Fruit fly (Drosophila melanogaster) whole organism, adult: ENCODE data around the gene CG43645.

Source experiments
- CG11617 ChIP-seq: fragments of 200-800 bp; sonication (Bioruptor generic); optimal IDR thresholded peaks from 2 replicates; lab custom pipeline; 2017; ENCODE audit warnings: mild to moderate bottlenecking, missing biosample characterization, missing genetic modification reagents, missing genetic modification characterization
- CG12768 ChIP-seq: fragments of 200-800 bp; sonication (Bioruptor generic); optimal IDR thresholded peaks from 2 replicates; lab custom pipeline; 2017; ENCODE audit warnings: missing biosample characterization, missing genetic modification characterization, mild to moderate bottlenecking, moderate library complexity, missing genetic modification reagents
- CG14711 ChIP-seq: fragments of 200-800 bp; sonication (Bioruptor generic); optimal IDR thresholded peaks from 2 replicates; lab custom pipeline; 2018; ENCODE audit warnings: missing biosample characterization, mild to moderate bottlenecking, missing genetic modification characterization, moderate library complexity
- CG1620 ChIP-seq: fragments of 200-800 bp; sonication (Bioruptor generic); optimal IDR thresholded peaks from 2 replicates; lab custom pipeline; 2016; ENCODE audit warnings: missing biosample characterization, missing genetic modification characterization
- CG33017 ChIP-seq: fragments of 200-800 bp; sonication (Bioruptor generic); optimal IDR thresholded peaks from 2 replicates; lab custom pipeline; 2018; ENCODE audit warnings: missing biosample characterization, mild to moderate bottlenecking, missing genetic modification characterization, moderate library complexity
- CG5204 ChIP-seq: fragments of 200-800 bp; sonication (Bioruptor generic); optimal IDR thresholded peaks from 2 replicates; lab custom pipeline; 2016; ENCODE audit warnings: missing biosample characterization, missing genetic modification characterization
- CG7045 ChIP-seq: fragments of 200-800 bp; sonication (Bioruptor generic); optimal IDR thresholded peaks from 2 replicates; lab custom pipeline; 2017; ENCODE audit warnings: missing biosample characterization, mild to moderate bottlenecking, missing genetic modification characterization
- CG7101 ChIP-seq: fragments of 200-800 bp; sonication (Bioruptor generic); optimal IDR thresholded peaks from 2 replicates; lab custom pipeline; 2018; ENCODE audit warnings: missing biosample characterization, mild to moderate bottlenecking, missing genetic modification characterization, moderate library complexity
- Clk ChIP-seq: fragments of 200-800 bp; sonication (Bioruptor generic); optimal IDR thresholded peaks from 2 replicates; lab custom pipeline; 2017; ENCODE audit warnings: missing biosample characterization, missing genetic modification characterization
- Crg-1 ChIP-seq: fragments of 200-800 bp; sonication (Bioruptor generic); optimal IDR thresholded peaks from 2 replicates; lab custom pipeline; 2016; ENCODE audit warnings: missing biosample characterization, missing genetic modification characterization
- Hr96 ChIP-seq: fragments of 200-800 bp; sonication (Bioruptor generic); optimal IDR thresholded peaks from 2 replicates; lab custom pipeline; 2016; ENCODE audit warnings: missing biosample characterization, missing genetic modification characterization
- Mnt ChIP-seq: fragments of 200-800 bp; sonication (Bioruptor generic); optimal IDR thresholded peaks from 2 replicates; lab custom pipeline; 2016; ENCODE audit warnings: missing biosample characterization, mild to moderate bottlenecking, missing genetic modification characterization
- bab1 ChIP-seq: fragments of 200-800 bp; sonication (Bioruptor generic); optimal IDR thresholded peaks from 3 replicates; lab custom pipeline; 2019; ENCODE audit warnings: missing biosample characterization, mild to moderate bottlenecking, missing genetic modification characterization, moderate library complexity
- cic ChIP-seq: fragments of 200-800 bp; sonication (Bioruptor generic); optimal IDR thresholded peaks from 2 replicates; lab custom pipeline; 2017; ENCODE audit warnings: missing biosample characterization, mild to moderate bottlenecking, missing genetic modification characterization, moderate library complexity
- cnc ChIP-seq, 2 experiments: fragments of >200 bp; optimal IDR thresholded peaks; 2 replicates each; lab custom pipeline; 2017
- kay ChIP-seq: fragments of 200-800 bp; sonication (Bioruptor generic); peaks from one replicate; lab custom pipeline; 2016; ENCODE audit warnings: missing biosample characterization, missing genetic modification characterization, borderline replicate concordance
- ovo ChIP-seq: fragments of 200-800 bp; sonication (Bioruptor generic); optimal IDR thresholded peaks from 2 replicates; lab custom pipeline; 2016; ENCODE audit warnings: missing biosample characterization, missing genetic modification characterization
- pad ChIP-seq: fragments of 200-800 bp; sonication (Bioruptor generic); optimal IDR thresholded peaks from 3 replicates; lab custom pipeline; 2017; ENCODE audit warnings: missing biosample characterization, missing genetic modification characterization, mild to moderate bottlenecking, moderate library complexity, missing genetic modification reagents
- tj ChIP-seq: fragments of 200-800 bp; sonication (Bioruptor generic); optimal IDR thresholded peaks from 3 replicates; lab custom pipeline; 2017; ENCODE audit warnings: missing biosample characterization, mild to moderate bottlenecking, missing genetic modification characterization, moderate library complexity
- toe ChIP-seq: fragments of 200-800 bp; sonication (Bioruptor generic); optimal IDR thresholded peaks from 2 replicates; lab custom pipeline; 2016; ENCODE audit warnings: missing biosample characterization, missing genetic modification characterization

CG43645 gene

DNA sequence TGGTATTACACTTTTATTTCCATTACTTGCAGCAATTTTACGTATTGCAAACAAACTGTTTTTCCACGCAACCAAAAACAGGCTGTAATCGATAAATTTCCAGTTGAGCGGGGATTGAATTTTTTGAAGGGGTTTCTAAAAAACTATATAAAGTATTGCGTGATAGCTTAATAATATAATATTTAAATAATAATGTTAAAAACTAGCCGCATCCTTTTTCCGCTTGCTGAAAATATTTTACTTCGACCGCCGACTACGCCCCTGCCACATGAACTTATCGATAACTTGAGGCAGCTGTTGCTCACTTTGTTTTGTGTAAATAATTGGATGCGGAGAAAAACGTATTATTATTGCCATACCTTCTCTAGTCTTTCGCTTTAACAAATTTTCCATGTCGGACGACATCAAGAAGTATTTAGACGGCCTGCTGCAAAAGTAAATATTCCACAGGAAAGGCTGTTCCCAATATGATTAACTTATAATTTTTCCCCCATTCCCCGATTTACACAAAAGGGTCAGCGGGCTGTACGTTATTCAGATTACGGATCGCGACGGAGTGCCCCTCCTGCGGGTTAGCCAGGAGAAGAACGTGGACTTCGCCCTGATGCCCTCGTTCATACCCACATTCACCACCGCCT, 4.5 kb upstream of the CG43645 start, which contains the start of the genes fws and Lamtor3:
TSS of gene fws (minus strand) at position 87 of the 638 bp plus-strand sequence.
TSS of gene Lamtor3 (plus strand) at position 289 of the 638 bp plus-strand sequence.
- TF ChIP-seq CG11617 (GFP tag; lab: Kevin White, UChicago): peak; percentile 96
- TF ChIP-seq Clk (GFP tag; lab: Kevin White, UChicago): peak; percentile 94
- no peak for TF ChIP-seq Hr96
- peak; percentile 98 for TF ChIP-seq CG33017 (tag; lab: Kevin White, UChicago)
- peak; percentile 86 for TF ChIP-seq Mnt (GFP tag; lab: Kevin White, UChicago)
- peak; percentile 98 for TF ChIP-seq CG14711 (tag; lab: Kevin White, UChicago)
- peak; percentile 75 for TF ChIP-seq toe
- peak; percentile 42 for TF ChIP-seq cic
- TF ChIP-seq CG12768: peak; percentile 97
- no peak for TF ChIP-seq cnc (optimal IDR thresholded peaks at IDR 0.05; lab: Kevin White, UChicago)
- peak; percentile 84 for TF ChIP-seq kay (GFP tag; lab: Kevin White, UChicago)
- TF ChIP-seq bab1 (GFP tag; lab: Kevin White, UChicago): peak; percentile 97
- peak; percentile 97 for TF ChIP-seq CG7045 (GFP tag; lab: Kevin White, UChicago)
- TF ChIP-seq CG5204 (GFP tag; lab: Kevin White, UChicago): no peak
- peak; percentile 84 for TF ChIP-seq tj (GFP tag; lab: Kevin White, UChicago)
- peak; percentile 99 for TF ChIP-seq CG7101
- TF ChIP-seq Crg-1: peak; percentile 94
- TF ChIP-seq ovo (GFP tag; lab: Kevin White, UChicago): peak; percentile 64
- TF ChIP-seq CG1620 (GFP tag; lab: Kevin White, UChicago): peak; percentile 81
- TF ChIP-seq pad (GFP tag; lab: Kevin White, UChicago): peak; percentile 90

DNA sequence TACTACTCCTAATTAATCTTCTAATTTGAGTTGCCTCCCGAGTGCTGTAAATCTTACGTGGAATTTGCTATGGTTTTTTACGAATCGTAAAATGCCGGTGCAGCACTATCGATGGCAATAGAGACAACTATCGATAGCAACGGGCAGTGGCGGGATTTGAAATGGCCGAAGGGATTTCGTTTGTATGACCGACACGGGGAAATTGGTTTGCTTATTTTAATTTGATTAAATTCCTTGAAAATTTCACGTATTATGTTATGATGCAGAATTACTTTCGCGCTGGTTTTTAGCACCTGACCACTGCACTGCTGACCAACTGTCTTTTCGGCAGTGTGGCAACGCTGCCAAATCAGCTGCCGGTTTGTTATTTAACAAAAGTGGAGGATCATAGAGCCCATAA, 1.4 kb upstream of the CG43645 start, which contains the start of the genes GCS2beta and CG5131:
TSS of gene GCS2beta (minus strand) at position 134 of the 400 bp plus-strand sequence.
TSS of gene CG5131 (plus strand) at position 328 of the 400 bp plus-strand sequence.
- TF ChIP-seq toe (peak; percentile 95), CG5204 (GFP tag; lab: Kevin White, UChicago) (peak; percentile 85), kay (GFP tag; lab: Kevin White, UChicago) (peak; percentile 58), bab1 (GFP tag; lab: Kevin White, UChicago) (peak; percentile 90), ovo (GFP tag; lab: Kevin White, UChicago) (peak; percentile 65), CG14711 (tag; lab: Kevin White, UChicago) (peak; percentile 83), Crg-1 (peak; percentile 94), CG1620 (GFP tag; lab: Kevin White, UChicago) (peak; percentile 92), Clk (GFP tag; lab: Kevin White, UChicago) (peak; percentile 79), cnc (optimal IDR thresholded peaks at IDR 0.05; lab: Kevin White, UChicago) (no peak), CG33017 (tag; lab: Kevin White, UChicago) (peak; percentile 84), CG11617 (GFP tag; lab: Kevin White, UChicago) (peak; percentile 87), CG12768 (peak; percentile 89), CG7101 (peak; percentile 85), Hr96 (peak; percentile 92), tj (GFP tag; lab: Kevin White, UChicago) (peak; percentile 94), pad (GFP tag; lab: Kevin White, UChicago) (peak; percentile 71), Mnt (GFP tag; lab: Kevin White, UChicago) (peak; percentile 80), cic (peak; percentile 15), CG7045 (GFP tag; lab: Kevin White, UChicago) (peak; percentile 89)

DNA sequence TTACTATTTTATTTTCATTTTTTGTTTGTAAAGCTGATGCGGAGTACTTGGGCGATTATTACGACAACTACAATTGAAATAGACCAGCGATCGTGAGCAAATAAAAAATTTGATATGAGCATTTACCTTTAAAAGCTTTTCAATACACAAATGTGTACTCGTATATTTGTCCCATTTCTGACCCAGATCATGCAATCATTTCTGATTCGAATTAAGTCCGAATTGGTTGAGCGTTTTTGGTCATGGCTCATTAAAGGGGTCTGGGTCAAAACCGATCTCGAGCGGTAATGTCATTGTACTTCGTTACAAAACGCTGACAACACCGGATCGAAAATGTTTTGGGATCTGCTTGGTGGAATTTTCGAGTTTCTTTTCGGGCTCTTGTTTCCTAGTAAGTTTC, 707 bp downstream of the CG43645 start, which contains the start of gene CG43220:
TSS of gene CG43220 (plus strand) at position 301 of the 400 bp plus-strand sequence.
- TF ChIP-seq CG14711 (tag; lab: Kevin White, UChicago) (no peak), toe (no peak)

DNA sequence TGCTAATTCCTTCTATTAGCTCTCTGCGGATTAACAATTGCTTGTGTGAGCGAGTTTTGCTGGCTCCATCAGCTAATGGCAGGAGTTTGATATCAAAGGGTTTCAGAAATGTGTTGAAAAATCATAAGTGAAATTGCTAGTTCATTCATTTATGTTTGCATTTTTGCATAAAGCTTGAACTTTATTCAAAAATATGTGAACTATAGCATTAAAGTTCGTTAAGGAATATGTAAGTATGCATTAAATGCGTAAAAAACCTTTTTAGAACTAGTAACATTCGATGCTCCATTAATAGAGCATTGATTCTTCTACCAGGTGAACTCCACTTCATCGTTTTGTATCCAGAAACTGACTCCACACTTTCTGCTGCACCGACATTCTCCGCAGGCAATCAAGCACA, 7.1 kb downstream of the CG43645 start:
- TF ChIP-seq Clk (GFP tag; lab: Kevin White, UChicago): no peak
- TF ChIP-seq CG1620 (GFP tag; lab: Kevin White, UChicago): no peak
- no peak for TF ChIP-seq CG11617 (GFP tag; lab: Kevin White, UChicago)
- TF ChIP-seq cnc (optimal IDR thresholded peaks at IDR 0.05; lab: Kevin White, UChicago): no peak
- TF ChIP-seq cic: no peak

DNA sequence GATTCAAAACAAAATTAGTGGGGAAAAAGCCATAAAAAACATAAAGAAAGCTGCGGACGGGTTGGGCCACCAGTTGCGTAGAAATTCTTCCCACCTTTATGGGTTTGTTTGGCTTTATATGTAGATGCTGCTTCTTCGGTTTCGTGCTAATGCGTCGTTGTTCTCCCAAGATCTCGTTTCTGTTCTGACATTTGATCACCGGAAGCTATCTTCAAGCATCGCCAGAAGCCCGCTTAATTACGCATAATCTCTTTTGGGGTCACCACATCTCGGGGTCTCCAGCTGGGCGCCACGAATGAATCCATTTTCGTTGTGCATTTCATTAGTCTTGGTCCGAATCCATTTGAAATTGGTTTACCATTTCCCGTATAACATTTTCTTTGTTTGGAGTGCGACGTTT, 10.2 kb downstream of the CG43645 start:
- TF ChIP-seq tj (GFP tag; lab: Kevin White, UChicago): no peak
- TF ChIP-seq Crg-1: no peak
- TF ChIP-seq CG1620 (GFP tag; lab: Kevin White, UChicago): no peak
- TF ChIP-seq toe: no peak
- TF ChIP-seq CG14711 (tag; lab: Kevin White, UChicago): no peak
- TF ChIP-seq cic: no peak
- no peak for TF ChIP-seq CG7101
- TF ChIP-seq ovo (GFP tag; lab: Kevin White, UChicago): no peak
- no peak for TF ChIP-seq Hr96
- no peak for TF ChIP-seq CG5204 (GFP tag; lab: Kevin White, UChicago)
- no peak for TF ChIP-seq CG33017 (tag; lab: Kevin White, UChicago)
- TF ChIP-seq CG12768: no peak
- no peak for TF ChIP-seq Clk (GFP tag; lab: Kevin White, UChicago)

DNA sequence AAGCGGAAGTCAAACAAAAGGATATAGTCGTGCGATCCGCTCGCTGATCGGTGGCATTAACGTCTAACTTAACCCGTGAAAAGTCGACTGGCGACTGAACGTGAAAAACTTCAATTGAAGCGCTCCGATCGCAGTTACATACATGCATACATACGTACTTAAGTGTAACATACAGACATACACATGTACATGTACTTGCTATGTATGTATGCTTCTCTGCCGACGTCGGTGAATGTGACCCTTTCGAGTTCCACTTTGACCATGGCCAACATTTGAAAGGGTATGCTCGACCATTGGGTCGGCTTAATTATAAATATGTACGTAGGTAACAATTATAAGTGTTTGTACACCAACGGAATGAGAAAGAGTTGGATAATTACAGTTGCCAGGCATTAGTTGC, 11.6 kb downstream of the CG43645 start, which contains the start of gene qua:
TSS of gene qua (minus strand) at position 101 of the 400 bp plus-strand sequence.
- TF ChIP-seq CG5204 (GFP tag; lab: Kevin White, UChicago): no peak
- no peak for TF ChIP-seq CG1620 (GFP tag; lab: Kevin White, UChicago)
- no peak for TF ChIP-seq toe
- no peak for TF ChIP-seq Hr96
- no peak for TF ChIP-seq CG11617 (GFP tag; lab: Kevin White, UChicago)
- TF ChIP-seq CG7045 (GFP tag; lab: Kevin White, UChicago): no peak
- no peak for TF ChIP-seq kay (GFP tag; lab: Kevin White, UChicago)
- TF ChIP-seq bab1 (GFP tag; lab: Kevin White, UChicago): no peak
- TF ChIP-seq CG12768: no peak
- no peak for TF ChIP-seq Mnt (GFP tag; lab: Kevin White, UChicago)
- no peak for TF ChIP-seq pad (GFP tag; lab: Kevin White, UChicago)
- no peak for TF ChIP-seq ovo (GFP tag; lab: Kevin White, UChicago)
- no peak for TF ChIP-seq Crg-1
- no peak for TF ChIP-seq cic
- TF ChIP-seq tj (GFP tag; lab: Kevin White, UChicago): no peak
- no peak for TF ChIP-seq Clk (GFP tag; lab: Kevin White, UChicago)
- no peak for TF ChIP-seq CG14711 (tag; lab: Kevin White, UChicago)
- TF ChIP-seq cnc (optimal IDR thresholded peaks at IDR 0.05; lab: Kevin White, UChicago): no peak
- TF ChIP-seq CG7101: no peak
- no peak for TF ChIP-seq CG33017 (tag; lab: Kevin White, UChicago)
